Fruit fly (Drosophila melanogaster) whole organism, wandering third instar larva: ENCODE data around the gene Ilp7.
A peak's percentile ranks its signal among the peaks of the same experiment; 100 is the strongest.

Source experiments
- Abd-B ChIP-seq: fragments of >200 bp; optimal IDR thresholded peaks from 2 replicates; lab custom pipeline; 2017; ENCODE audit warnings: missing biosample characterization, missing genetic modification characterization
- CG9705 ChIP-seq: fragments of 200-800 bp; sonication (Bioruptor generic); optimal IDR thresholded peaks from 2 replicates; lab custom pipeline; 2018; ENCODE audit warnings: missing biosample characterization, mild to moderate bottlenecking, missing genetic modification characterization
- CrebA ChIP-seq: fragments of 200-800 bp; sonication (Bioruptor generic); optimal IDR thresholded peaks from 2 replicates; lab custom pipeline; 2016; ENCODE audit warnings: missing biosample characterization, mild to moderate bottlenecking, missing genetic modification characterization, borderline replicate concordance
- Dif ChIP-seq: fragments of 200-275, 200-300 bp; sonication (Bioruptor generic); optimal IDR thresholded peaks from 2 replicates; lab custom pipeline; 2018; ENCODE audit warnings: missing biosample characterization, missing genetic modification characterization; ENCODE audit not compliant: partially characterized antibody
- HLH106 ChIP-seq: fragments of 200-800 bp; optimal IDR thresholded peaks from 3 replicates; lab custom pipeline; 2019; ENCODE audit warnings: missing biosample characterization, mild to moderate bottlenecking, missing genetic modification characterization, moderate library complexity
- Hnf4 ChIP-seq: fragments of 200-800 bp; sonication (Bioruptor generic); optimal IDR thresholded peaks from 2 replicates; lab custom pipeline; 2016; ENCODE audit warnings: missing biosample characterization, mild to moderate bottlenecking, missing genetic modification characterization
- Hr78 ChIP-seq: fragments of >200 bp; optimal IDR thresholded peaks from 2 replicates; lab custom pipeline; 2017; ENCODE audit warnings: missing biosample characterization, missing genetic modification characterization
- Hr83 ChIP-seq: fragments of 200-300 bp; sonication (Bioruptor generic); optimal IDR thresholded peaks from 2 replicates; lab custom pipeline; 2016; ENCODE audit warnings: missing biosample characterization, mild to moderate bottlenecking, missing genetic modification characterization, moderate library complexity; ENCODE audit not compliant: poor library complexity, severe bottlenecking
- Jra ChIP-seq: sonication (Bioruptor generic); optimal IDR thresholded peaks from 2 replicates; lab custom pipeline; 2016; ENCODE audit warnings: missing biosample characterization, missing genetic modification characterization
- Mio ChIP-seq: sonication (Bioruptor generic); optimal IDR thresholded peaks from 2 replicates; lab custom pipeline; 2016; ENCODE audit warnings: missing biosample characterization, missing genetic modification characterization
- Myc ChIP-seq: fragments of >200 bp; optimal IDR thresholded peaks from 2 replicates; lab custom pipeline; 2017
- N ChIP-seq: fragments of >200 bp; optimal IDR thresholded peaks from 2 replicates; lab custom pipeline; 2018; ENCODE audit warnings: missing biosample characterization, missing external identifiers, missing genetic modification characterization
- OdsH ChIP-seq: fragments of 200-800 bp; sonication (Bioruptor generic); optimal IDR thresholded peaks from 2 replicates; lab custom pipeline; 2016; ENCODE audit warnings: missing biosample characterization, mild to moderate bottlenecking, missing genetic modification characterization
- Rel ChIP-seq, 2 experiments: fragments of 200-800 bp; sonication (Bioruptor generic) in 1 of 2; optimal IDR thresholded peaks; 2 replicates in 1 of 2; 3 replicates in 1 of 2; lab custom pipeline; 2016 to 2019; ENCODE audit warnings: mild to moderate bottlenecking in 2 of 2, missing biosample characterization in 2 of 2, missing genetic modification characterization in 2 of 2, moderate library complexity in 1 of 2
- Sp1 ChIP-seq: fragments of 200-800 bp; sonication (Bioruptor generic); optimal IDR thresholded peaks from 3 replicates; lab custom pipeline; 2019; ENCODE audit warnings: missing biosample characterization, mild to moderate bottlenecking, missing genetic modification characterization, moderate library complexity
- Vsx2 ChIP-seq: fragments of 200-300, 225-300 bp; sonication (Bioruptor generic); optimal IDR thresholded peaks from 2 replicates; lab custom pipeline; 2018; ENCODE audit warnings: missing biosample characterization, missing genetic modification characterization; ENCODE audit not compliant: partially characterized antibody
- br ChIP-seq: fragments of 200-800 bp; sonication (Bioruptor generic); optimal IDR thresholded peaks from 2 replicates; lab custom pipeline; 2016; ENCODE audit warnings: missing biosample characterization, missing genetic modification characterization
- brk ChIP-seq: fragments of 200-800 bp; sonication (Bioruptor generic); optimal IDR thresholded peaks from 2 replicates; lab custom pipeline; 2016; ENCODE audit warnings: missing biosample characterization, mild to moderate bottlenecking, missing genetic modification characterization
- dl ChIP-seq, 2 experiments: fragments of 175-275, 200-275 bp in 1 of 2; fragments of 200-275 bp in 1 of 2; sonication (Bioruptor generic); optimal IDR thresholded peaks; lab custom pipeline; 2018; ENCODE audit warnings: mild to moderate bottlenecking in 2 of 2, missing biosample characterization in 2 of 2, missing genetic modification characterization in 2 of 2, moderate library complexity in 2 of 2; ENCODE audit not compliant: partially characterized antibody in 2 of 2, insufficient read depth in 1 of 2
- dmrt93B ChIP-seq: fragments of 200-800 bp; sonication (Bioruptor generic); optimal IDR thresholded peaks from 2 replicates; lab custom pipeline; 2018; ENCODE audit warnings: missing biosample characterization, mild to moderate bottlenecking, missing genetic modification characterization
- dsf ChIP-seq: sonication (Bioruptor generic); optimal IDR thresholded peaks from 2 replicates; lab custom pipeline; 2016; ENCODE audit warnings: missing biosample characterization, missing genetic modification characterization, borderline replicate concordance
- ey ChIP-seq: fragments of 200-800 bp; sonication (Bioruptor generic); optimal IDR thresholded peaks from 2 replicates; lab custom pipeline; 2016; ENCODE audit warnings: missing biosample characterization, missing genetic modification characterization
- foxo ChIP-seq, 2 experiments: fragments of 200-800 bp; sonication (Bioruptor generic); optimal IDR thresholded peaks; 2 replicates in 1 of 2; 3 replicates in 1 of 2; lab custom pipeline; 2016 to 2017; ENCODE audit warnings: missing biosample characterization in 2 of 2, missing genetic modification characterization in 2 of 2
- fru ChIP-seq: fragments of 200-800 bp; sonication (Bioruptor generic); optimal IDR thresholded peaks from 3 replicates; lab custom pipeline; 2016; ENCODE audit warnings: missing biosample characterization, mild to moderate bottlenecking, missing genetic modification characterization
- h ChIP-seq: fragments of 200-800 bp; sonication (Bioruptor generic); optimal IDR thresholded peaks from 3 replicates; lab custom pipeline; 2016; ENCODE audit warnings: missing biosample characterization, mild to moderate bottlenecking, missing genetic modification characterization
- jim ChIP-seq: fragments of 175-275, 200-325 bp; sonication (Bioruptor generic); optimal IDR thresholded peaks from 2 replicates; lab custom pipeline; 2016; ENCODE audit warnings: missing biosample characterization, mild to moderate bottlenecking, missing genetic modification characterization
- lola ChIP-seq: fragments of >200 bp; optimal IDR thresholded peaks from 2 replicates; lab custom pipeline; 2017; ENCODE audit warnings: missing biosample characterization, missing genetic modification characterization
- pan ChIP-seq: fragments of >200 bp; optimal IDR thresholded peaks from 2 replicates; lab custom pipeline; 2017
- psq ChIP-seq: fragments of 200-800 bp; sonication (Bioruptor generic); optimal IDR thresholded peaks from 3 replicates; lab custom pipeline; 2017; ENCODE audit warnings: missing biosample characterization, mild to moderate bottlenecking, missing genetic modification characterization, moderate library complexity
- rgr ChIP-seq: fragments of 200-800 bp; sonication (Bioruptor generic); optimal IDR thresholded peaks from 3 replicates; lab custom pipeline; 2016; ENCODE audit warnings: missing biosample characterization, mild to moderate bottlenecking, missing genetic modification characterization
- sage ChIP-seq: fragments of 200-800 bp; sonication (Bioruptor generic); optimal IDR thresholded peaks from 2 replicates; lab custom pipeline; 2016; ENCODE audit warnings: missing biosample characterization, mild to moderate bottlenecking, missing genetic modification characterization
- sv ChIP-seq: fragments of 200-800 bp; sonication (Bioruptor generic); optimal IDR thresholded peaks from 3 replicates; lab custom pipeline; 2016; ENCODE audit warnings: missing biosample characterization, missing genetic modification characterization
- tai ChIP-seq: sonication (Bioruptor generic); optimal IDR thresholded peaks from 2 replicates; lab custom pipeline; 2016; ENCODE audit warnings: missing biosample characterization, missing genetic modification characterization
- woc ChIP-seq: sonication (Bioruptor generic); optimal IDR thresholded peaks from 2 replicates; lab custom pipeline; 2016; ENCODE audit warnings: missing biosample characterization, mild to moderate bottlenecking, missing genetic modification characterization

Gene Ilp7

dm6 chrX:3693989-3694769, 26.8 kb downstream of the Ilp7 start:
- TF ChIP-seq ey (GFP tag; lab: Kevin White, UChicago) (peak; percentile 72), Abd-B (GFP tag; lab: Kevin White, UChicago) (no peak), HLH106 (tag; lab: Kevin White, UChicago) (peak; percentile 68), Hr83 (GFP tag; lab: Kevin White, UChicago) (no peak), Hnf4 (GFP tag; lab: Kevin White, UChicago) (no peak), h (GFP tag; lab: Kevin White, UChicago) (peak; percentile 63), dmrt93B (GFP tag; lab: Kevin White, UChicago) (peak; percentile 60), Sp1 (GFP tag; lab: Kevin White, UChicago) (peak; percentile 68), Jra (GFP tag; lab: Kevin White, UChicago) (no peak), Rel (GFP tag; optimal IDR thresholded peaks at IDR 0.05; lab: Kevin White, UChicago) (no peak), Rel (tag; optimal IDR thresholded peaks at IDR 0.05; lab: Kevin White, UChicago) (no peak), foxo (GFP tag; optimal IDR thresholded peaks at IDR 0.05; lab: Kevin White, UChicago) (peak in 1 of 2 experiments; percentile 74), jim (GFP tag; lab: Kevin White, UChicago) (no peak), CrebA (GFP tag; lab: Kevin White, UChicago) (no peak), brk (GFP tag; lab: Kevin White, UChicago) (no peak), CG9705 (GFP tag; lab: Kevin White, UChicago) (peak; percentile 39), pan (lab: Kevin White, UChicago) (no peak), N (no peak), dl (GFP tag; optimal IDR thresholded peaks at IDR 0.05; lab: Kevin White, UChicago; ENCODE audit: insufficient read depth in 1 of 2, partially characterized antibody in 2 of 2) (no peak), rgr (GFP tag; lab: Kevin White, UChicago) (peak; percentile 75), br (GFP tag; lab: Kevin White, UChicago) (peak; percentile 55), lola (no peak), sv (GFP tag; lab: Kevin White, UChicago) (peak; percentile 32), Mio (GFP tag; lab: Kevin White, UChicago) (no peak), OdsH (GFP tag; lab: Kevin White, UChicago) (peak; percentile 38), woc (GFP tag; lab: Kevin White, UChicago) (peak; percentile 66), sage (GFP tag; lab: Kevin White, UChicago) (no peak), tai (GFP tag; lab: Kevin White, UChicago) (no peak), Hr78 (GFP tag; lab: Kevin White, UChicago) (no peak), psq (peak; percentile 60), Vsx2 (GFP tag; lab: Kevin White, UChicago) (no peak), fru (peak; percentile 82)

- TF ChIP-seq Hr78 (GFP tag; lab: Kevin White, UChicago) (no peak), Dif (GFP tag; lab: Kevin White, UChicago) (peak; percentile 79), dsf (GFP tag; lab: Kevin White, UChicago) (no peak), fru (no peak), Myc (lab: Kevin White, UChicago) (no peak), CrebA (GFP tag; lab: Kevin White, UChicago) (peak; percentile 72), jim (GFP tag; lab: Kevin White, UChicago) (no peak), OdsH (GFP tag; lab: Kevin White, UChicago) (no peak), dl (GFP tag; optimal IDR thresholded peaks at IDR 0.05; lab: Kevin White, UChicago; ENCODE audit: insufficient read depth in 1 of 2, partially characterized antibody in 2 of 2) (peak; percentile 48 to 74)
Measured at dm6 chrX:3694770-3695145, 27.3 kb downstream of the Ilp7 start.
